Comparison of ENCODE assay signal across 1 fruit fly cellular context in the genomic region with DNA sequence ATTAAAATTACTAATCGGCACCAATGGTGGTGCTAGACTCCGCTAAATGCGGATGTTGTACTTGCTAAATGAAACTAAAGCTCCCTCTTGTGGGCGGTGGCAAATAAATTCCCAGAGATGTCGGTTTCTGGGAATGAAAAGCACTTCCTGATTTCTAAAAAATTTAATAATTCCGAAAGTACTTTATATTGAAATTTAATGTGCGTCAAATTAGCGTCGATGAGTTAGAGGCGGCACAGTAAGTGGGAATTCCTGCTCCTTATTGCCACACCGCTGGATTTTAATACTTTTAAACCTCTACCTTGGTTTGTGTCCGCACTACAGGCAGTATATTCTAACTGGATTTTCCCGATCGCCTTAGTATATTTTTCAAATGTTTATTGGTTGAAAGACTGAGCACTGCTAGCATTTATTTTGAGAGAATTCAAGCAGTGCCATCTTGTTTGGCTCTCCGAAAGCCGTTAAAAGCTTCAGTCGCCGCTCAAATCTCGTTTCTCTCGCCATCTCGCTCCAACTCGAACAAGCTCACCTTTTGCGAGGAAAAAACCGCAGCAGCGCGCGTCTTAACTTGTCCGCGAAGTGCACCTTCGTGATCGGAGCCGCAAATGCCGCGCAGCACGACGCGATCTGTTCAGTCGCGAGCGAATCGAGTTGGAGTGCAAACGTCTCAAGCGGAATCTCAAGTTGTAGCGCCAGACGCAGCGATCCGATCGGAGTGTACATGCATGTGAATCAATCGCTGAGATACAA.
TF ChIP-seq lines count a peak whose summit lies in the region.

A gene (plus strand): TSS at position 663 of the 750 bp plus-strand sequence.

TF ChIP-seq in whole organism, embryonic, 481 proteins besides CTCF, POLR2A, EP300 and RAD21 (continued from another document and continues in another):
- TF ChIP-seq Lim3 (GFP tag; IDR thresholded peaks at IDR 0.05; lab: Robert Waterston, UW): no peak
- TF ChIP-seq zfh1 (GFP tag; IDR thresholded peaks at IDR 0.05; lab: Robert Waterston, UW): peak; percentile 51; the same call in 1 of the 3 replicates
- peak in 1 of 3 experiments; percentile 34 for TF ChIP-seq lola (GFP tag; optimal IDR thresholded peaks at IDR 0.05; lab: Kevin White, UChicago)
- peak; percentile 55 for TF ChIP-seq CG13624 (GFP tag; optimal IDR thresholded peaks at IDR 0.05; lab: Kevin White, UChicago)
- TF ChIP-seq CG8944 (GFP tag; optimal IDR thresholded peaks at IDR 0.05; lab: Kevin White, UChicago): peak; percentile 51
- no peak for TF ChIP-seq sob (GFP tag; IDR thresholded peaks at IDR 0.05; lab: Robert Waterston, UW)
- peak; percentile 50 for TF ChIP-seq CG13424 (tag; optimal IDR thresholded peaks at IDR 0.05; lab: Kevin White, UChicago)
- TF ChIP-seq CG17802 (tag; optimal IDR thresholded peaks at IDR 0.05; lab: Kevin White, UChicago): no peak
- peak; percentile 37 for TF ChIP-seq B-H2 (GFP tag; optimal IDR thresholded peaks at IDR 0.05; lab: Kevin White, UChicago)
- peak; percentile 3 for TF ChIP-seq CG7556 (GFP tag; optimal IDR thresholded peaks at IDR 0.05; lab: Kevin White, UChicago)
- peak; percentile 31 for TF ChIP-seq CG10462 (GFP tag; optimal IDR thresholded peaks at IDR 0.05; lab: Kevin White, UChicago)
- no peak for TF ChIP-seq CG4707 (GFP tag; optimal IDR thresholded peaks at IDR 0.05; lab: Kevin White, UChicago)
- peak; percentile 45 for TF ChIP-seq CG7786 (GFP tag; optimal IDR thresholded peaks at IDR 0.05; lab: Kevin White, UChicago)
- TF ChIP-seq CG1024 (GFP tag; IDR thresholded peaks at IDR 0.05; lab: Robert Waterston, UW): no peak
- no peak for TF ChIP-seq CrebB (tag; optimal IDR thresholded peaks at IDR 0.05; lab: Kevin White, UChicago)
- TF ChIP-seq CG15514 (GFP tag; optimal IDR thresholded peaks at IDR 0.05; lab: Kevin White, UChicago): peak; percentile 64
- TF ChIP-seq lbe (GFP tag; optimal IDR thresholded peaks at IDR 0.05; lab: Kevin White, UChicago): peak; percentile 20
- peak; percentile 62 for TF ChIP-seq sug (tag; optimal IDR thresholded peaks at IDR 0.05; lab: Kevin White, UChicago)
- TF ChIP-seq CG1602 (GFP tag; optimal IDR thresholded peaks at IDR 0.05; lab: Kevin White, UChicago): peak; percentile 42
- no peak for TF ChIP-seq Blimp-1 (GFP tag; optimal IDR thresholded peaks at IDR 0.05; lab: Kevin White, UChicago)
- no peak for TF ChIP-seq gsb-n (tag; optimal IDR thresholded peaks at IDR 0.05; lab: Kevin White, UChicago)
- peak; percentile 59 for TF ChIP-seq Chrac-16 (GFP tag; optimal IDR thresholded peaks at IDR 0.05; lab: Kevin White, UChicago)
- peak; percentile 66 for TF ChIP-seq Hsf (GFP tag; optimal IDR thresholded peaks at IDR 0.05; lab: Kevin White, UChicago)
- TF ChIP-seq CG18476 (GFP tag; optimal IDR thresholded peaks at IDR 0.05; lab: Kevin White, UChicago): peak; percentile 34
- TF ChIP-seq CG18764 (GFP tag; optimal IDR thresholded peaks at IDR 0.05; lab: Kevin White, UChicago): peak; percentile 37
- TF ChIP-seq CG14965 (GFP tag; optimal IDR thresholded peaks at IDR 0.05; lab: Kevin White, UChicago; ENCODE audit: borderline replicate concordance): peak; percentile 99
- TF ChIP-seq CG15696 (tag; optimal IDR thresholded peaks at IDR 0.05; lab: Kevin White, UChicago): peak; percentile 37
- TF ChIP-seq CG3065 (GFP tag; optimal IDR thresholded peaks at IDR 0.05; lab: Kevin White, UChicago): no peak
- no peak for TF ChIP-seq sim (GFP tag; IDR thresholded peaks at IDR 0.05; lab: Robert Waterston, UW)
- peak; percentile 56 to 64 for TF ChIP-seq dpn (GFP tag; optimal IDR thresholded peaks at IDR 0.05; lab: Kevin White, UChicago)
- peak; percentile 48; the same call in 2 of the 3 replicates for TF ChIP-seq dysf (GFP tag; IDR thresholded peaks at IDR 0.05; lab: Robert Waterston, UW)
- TF ChIP-seq Mes4 (GFP tag; optimal IDR thresholded peaks at IDR 0.05; lab: Kevin White, UChicago): no peak
- no peak for TF ChIP-seq Doc2 (GFP tag; IDR thresholded peaks at IDR 0.05; lab: Robert Waterston, UW)
- TF ChIP-seq al (GFP tag; IDR thresholded peaks at IDR 0.05; lab: Robert Waterston, UW): no peak
- TF ChIP-seq Drgx (GFP tag; IDR thresholded peaks at IDR 0.05; lab: Robert Waterston, UW): peak; percentile 50
- no peak for TF ChIP-seq corto (GFP tag; optimal IDR thresholded peaks at IDR 0.05; lab: Kevin White, UChicago)
- TF ChIP-seq sd (tag; optimal IDR thresholded peaks at IDR 0.05; lab: Kevin White, UChicago): peak; percentile 56
- peak; percentile 17 for TF ChIP-seq CG10543 (GFP tag; optimal IDR thresholded peaks at IDR 0.05; lab: Kevin White, UChicago)
- peak; percentile 28; the same call in 1 of the 2 replicates for TF ChIP-seq peb (GFP tag; IDR thresholded peaks at IDR 0.05; lab: Robert Waterston, UW)
- no peak for TF ChIP-seq Hr39 (optimal IDR thresholded peaks at IDR 0.05; lab: Kevin White, UChicago)
- TF ChIP-seq CG9609 (GFP tag; optimal IDR thresholded peaks at IDR 0.05; lab: Kevin White, UChicago): peak; percentile 71
- TF ChIP-seq vnd (GFP tag; IDR thresholded peaks at IDR 0.05; lab: Robert Waterston, UW; ENCODE audit: partially characterized antibody): no peak
- no peak for TF ChIP-seq CG6683 (GFP tag; optimal IDR thresholded peaks at IDR 0.05; lab: Kevin White, UChicago)
- TF ChIP-seq gcm2 (GFP tag; optimal IDR thresholded peaks at IDR 0.05; lab: Kevin White, UChicago): no peak
- no peak for TF ChIP-seq cas (GFP tag; IDR thresholded peaks at IDR 0.05; lab: Robert Waterston, UW)
- TF ChIP-seq grn (GFP tag; optimal IDR thresholded peaks at IDR 0.05; lab: Kevin White, UChicago): no peak
- peak; percentile 26 for TF ChIP-seq fu2 (GFP tag; optimal IDR thresholded peaks at IDR 0.05; lab: Kevin White, UChicago)
- TF ChIP-seq jigr1 (GFP tag; IDR thresholded peaks at IDR 0.05; lab: Robert Waterston, UW): no peak
- TF ChIP-seq D (optimal IDR thresholded peaks at IDR 0.05; lab: Kevin White, UChicago): no peak
- TF ChIP-seq D (GFP tag; optimal IDR thresholded peaks at IDR 0.05; lab: Kevin White, UChicago): peak; percentile 14
- TF ChIP-seq sima (GFP tag; optimal IDR thresholded peaks at IDR 0.05; lab: Kevin White, UChicago): no peak
- TF ChIP-seq CG4360 (GFP tag; IDR thresholded peaks at IDR 0.05; lab: Robert Waterston, UW): no peak
- peak; percentile 68 for TF ChIP-seq pros (GFP tag; optimal IDR thresholded peaks at IDR 0.05; lab: Kevin White, UChicago)
- peak; percentile 82 for TF ChIP-seq Sin3A (optimal IDR thresholded peaks at IDR 0.05; lab: Kevin White, UChicago)
- TF ChIP-seq Sox100B (GFP tag; optimal IDR thresholded peaks at IDR 0.05; lab: Kevin White, UChicago): peak; percentile 24
- TF ChIP-seq CG17568 (GFP tag; optimal IDR thresholded peaks at IDR 0.05; lab: Kevin White, UChicago): no peak
- TF ChIP-seq MBD-R2 (GFP tag; IDR thresholded peaks at IDR 0.05; lab: Robert Waterston, UW): 0 out of 2 replicates have a peak, but pooled peaks have one; percentile 20
- no peak for TF ChIP-seq ATbp (GFP tag; optimal IDR thresholded peaks at IDR 0.05; lab: Kevin White, UChicago)
- TF ChIP-seq tgo (GFP tag; IDR thresholded peaks at IDR 0.05; lab: Robert Waterston, UW): no peak
- TF ChIP-seq stwl (tag; optimal IDR thresholded peaks at IDR 0.05; lab: Kevin White, UChicago): peak; percentile 60
- TF ChIP-seq ftz-f1 (GFP tag; optimal IDR thresholded peaks at IDR 0.05; lab: Kevin White, UChicago): peak; percentile 15
- TF ChIP-seq CG16779 (GFP tag; IDR thresholded peaks at IDR 0.05; lab: Robert Waterston, UW): 0 out of 2 replicates have a peak, but pooled peaks have one; percentile 34
- TF ChIP-seq sens-2 (GFP tag; IDR thresholded peaks at IDR 0.05; lab: Robert Waterston, UW): no peak
- TF ChIP-seq Gsc (GFP tag; IDR thresholded peaks at IDR 0.05; lab: Robert Waterston, UW): no peak
- TF ChIP-seq NC2β (GFP tag; optimal IDR thresholded peaks at IDR 0.05; lab: Kevin White, UChicago): peak; percentile 45
- peak; percentile 64 for TF ChIP-seq pho (GFP tag; optimal IDR thresholded peaks at IDR 0.05; lab: Kevin White, UChicago)
- peak; percentile 72 for TF ChIP-seq CG13775 (GFP tag; optimal IDR thresholded peaks at IDR 0.05; lab: Kevin White, UChicago)
- TF ChIP-seq emc (GFP tag; optimal IDR thresholded peaks at IDR 0.05; lab: Kevin White, UChicago): no peak
- TF ChIP-seq ac (GFP tag; optimal IDR thresholded peaks at IDR 0.05; lab: Kevin White, UChicago): no peak
- TF ChIP-seq Bgb (GFP tag; IDR thresholded peaks at IDR 0.05; lab: Robert Waterston, UW; ENCODE audit: partially characterized antibody): peak; percentile 35; the same call in 1 of the 2 replicates
- no peak for TF ChIP-seq CG4328 (GFP tag; optimal IDR thresholded peaks at IDR 0.05; lab: Kevin White, UChicago)
- no peak for TF ChIP-seq Usf (GFP tag; optimal IDR thresholded peaks at IDR 0.05; lab: Kevin White, UChicago)
- TF ChIP-seq ERR (GFP tag; optimal IDR thresholded peaks at IDR 0.05; lab: Kevin White, UChicago): no peak
- TF ChIP-seq CG17612 (GFP tag; IDR thresholded peaks at IDR 0.05; lab: Robert Waterston, UW): no peak
- TF ChIP-seq CG17186 (GFP tag; optimal IDR thresholded peaks at IDR 0.05; lab: Kevin White, UChicago): peak; percentile 11
- no peak for TF ChIP-seq CG6854 (GFP tag; optimal IDR thresholded peaks at IDR 0.05; lab: Kevin White, UChicago)
- TF ChIP-seq CG32772 (GFP tag; IDR thresholded peaks at IDR 0.05; lab: Robert Waterston, UW): no peak
- TF ChIP-seq CG7357 (GFP tag; IDR thresholded peaks at IDR 0.05; lab: Robert Waterston, UW): no peak
- peak; percentile 72 for TF ChIP-seq lilli (GFP tag; optimal IDR thresholded peaks at IDR 0.05; lab: Kevin White, UChicago)
- TF ChIP-seq wor (GFP tag; IDR thresholded peaks at IDR 0.05; lab: Robert Waterston, UW): no peak
- peak; percentile 34 for TF ChIP-seq CG12155 (GFP tag; optimal IDR thresholded peaks at IDR 0.05; lab: Kevin White, UChicago)
- no peak for TF ChIP-seq Fer3 (tag; optimal IDR thresholded peaks at IDR 0.05; lab: Kevin White, UChicago)
- TF ChIP-seq crol (GFP tag; IDR thresholded peaks at IDR 0.05; lab: Robert Waterston, UW): no peak
- no peak; the same call in 2 of the 3 replicates for TF ChIP-seq ken (GFP tag; IDR thresholded peaks at IDR 0.05; lab: Robert Waterston, UW)
- peak; percentile 70 for TF ChIP-seq Hmr (GFP tag; optimal IDR thresholded peaks at IDR 0.05; lab: Kevin White, UChicago)
- no peak for TF ChIP-seq CG11398 (GFP tag; optimal IDR thresholded peaks at IDR 0.05; lab: Kevin White, UChicago)
- TF ChIP-seq wdn (GFP tag; IDR thresholded peaks at IDR 0.05; lab: Robert Waterston, UW): no peak
- TF ChIP-seq Kr (GFP tag; optimal IDR thresholded peaks at IDR 0.05; lab: Kevin White, UChicago): no peak
- TF ChIP-seq exex (tag; optimal IDR thresholded peaks at IDR 0.05; lab: Kevin White, UChicago): no peak
- TF ChIP-seq mam (GFP tag; optimal IDR thresholded peaks at IDR 0.05; lab: Kevin White, UChicago): peak; percentile 46
- no peak for TF ChIP-seq lov (optimal IDR thresholded peaks at IDR 0.05; lab: Kevin White, UChicago)
- no peak for TF ChIP-seq lov (GFP tag; IDR thresholded peaks at IDR 0.05; lab: Robert Waterston, UW)
- no peak for TF ChIP-seq HLHmδ (GFP tag; optimal IDR thresholded peaks at IDR 0.05; lab: Kevin White, UChicago)
- TF ChIP-seq HLH4C (GFP tag; IDR thresholded peaks at IDR 0.05; lab: Robert Waterston, UW; ENCODE audit: partially characterized antibody): peak; percentile 50; the same call in 2 of the 3 replicates
- TF ChIP-seq eyg (GFP tag; optimal IDR thresholded peaks at IDR 0.05; lab: Kevin White, UChicago): no peak
- TF ChIP-seq TFAM (GFP tag; optimal IDR thresholded peaks at IDR 0.05; lab: Kevin White, UChicago): no peak
- peak; percentile 83 for TF ChIP-seq CG33213 (GFP tag; optimal IDR thresholded peaks at IDR 0.05; lab: Kevin White, UChicago)
- TF ChIP-seq CG30431 (GFP tag; optimal IDR thresholded peaks at IDR 0.05; lab: Kevin White, UChicago): no peak
- no peak for TF ChIP-seq CG2129 (GFP tag; IDR thresholded peaks at IDR 0.05; lab: Robert Waterston, UW; ENCODE audit: partially characterized antibody)
- TF ChIP-seq kay (GFP tag; optimal IDR thresholded peaks at IDR 0.05; lab: Kevin White, UChicago): no peak
- TF ChIP-seq lmd (GFP tag; IDR thresholded peaks at IDR 0.05; lab: Robert Waterston, UW): 0 out of 2 replicates have a peak, but pooled peaks have one; percentile 28
- peak in 1 of 2 experiments; percentile 13 for TF ChIP-seq Eip74EF (GFP tag; optimal IDR thresholded peaks at IDR 0.05; lab: Kevin White, UChicago)
- TF ChIP-seq Dek (tag; optimal IDR thresholded peaks at IDR 0.05; lab: Kevin White, UChicago): peak; percentile 57
- no peak for TF ChIP-seq her (GFP tag; optimal IDR thresholded peaks at IDR 0.05; lab: Kevin White, UChicago)
- peak; percentile 38 for TF ChIP-seq NC2α (GFP tag; optimal IDR thresholded peaks at IDR 0.05; lab: Kevin White, UChicago)
- no peak for TF ChIP-seq CG7271 (tag; optimal IDR thresholded peaks at IDR 0.05; lab: Kevin White, UChicago)
- TF ChIP-seq phol (tag; optimal IDR thresholded peaks at IDR 0.05; lab: Kevin White, UChicago): peak; percentile 78
- TF ChIP-seq hb (GFP tag; IDR thresholded peaks at IDR 0.05; lab: Robert Waterston, UW; ENCODE audit: partially characterized antibody): no peak
- TF ChIP-seq CG13296 (GFP tag; optimal IDR thresholded peaks at IDR 0.05; lab: Kevin White, UChicago): peak; percentile 0
- 0 out of 3 replicates have a peak, but pooled peaks have one; percentile 45 for TF ChIP-seq Aef1 (GFP tag; IDR thresholded peaks at IDR 0.05; lab: Robert Waterston, UW)
- peak; percentile 52 for TF ChIP-seq az2 (GFP tag; optimal IDR thresholded peaks at IDR 0.05; lab: Kevin White, UChicago)
- peak; percentile 74 for TF ChIP-seq CG9797 (GFP tag; optimal IDR thresholded peaks at IDR 0.05; lab: Kevin White, UChicago)
- peak; percentile 1 for TF ChIP-seq CG16815 (GFP tag; optimal IDR thresholded peaks at IDR 0.05; lab: Kevin White, UChicago)
- TF ChIP-seq CG12659 (GFP tag; optimal IDR thresholded peaks at IDR 0.05; lab: Kevin White, UChicago): peak; percentile 70
- TF ChIP-seq Abd-B (GFP tag; optimal IDR thresholded peaks at IDR 0.05; lab: Kevin White, UChicago): peak; percentile 75
- peak; percentile 70 for TF ChIP-seq HLH54F (GFP tag; optimal IDR thresholded peaks at IDR 0.05; lab: Kevin White, UChicago)
- TF ChIP-seq CG12299 (tag; optimal IDR thresholded peaks at IDR 0.05; lab: Kevin White, UChicago): no peak
- no peak for TF ChIP-seq GATAe (GFP tag; conservative IDR thresholded peaks at IDR 0.05; lab: Robert Waterston, UW)
- TF ChIP-seq ara (GFP tag; IDR thresholded peaks at IDR 0.05; lab: Robert Waterston, UW): no peak
- no peak for TF ChIP-seq trh (GFP tag; optimal IDR thresholded peaks at IDR 0.05; lab: Kevin White, UChicago)
- no peak for TF ChIP-seq CG2875 (GFP tag; optimal IDR thresholded peaks at IDR 0.05; lab: Kevin White, UChicago)
- TF ChIP-seq CG10565 (GFP tag; optimal IDR thresholded peaks at IDR 0.05; lab: Kevin White, UChicago): peak; percentile 32
- peak; percentile 80 to 99 for TF ChIP-seq insv (GFP tag; optimal IDR thresholded peaks at IDR 0.05; lab: Kevin White, UChicago)
